Worm (Caenorhabditis elegans) whole organism, late embryonic: ENCODE measurements around the gene T08G2.2.

ENCODE experiments used
- F13H6.1 ChIP-seq: sonication (generic microtip); optimal IDR thresholded peaks from 2 replicates; lab custom pipeline; 2016; ENCODE audit warnings: missing genetic modification characterization, missing compliant biosample characterization
- ceh-2 ChIP-seq: sonication (generic microtip); optimal IDR thresholded peaks from 2 replicates; lab custom pipeline; 2016; ENCODE audit warnings: missing genotype, missing genetic modification characterization, missing compliant biosample characterization
- ceh-34 ChIP-seq: sonication (generic microtip); optimal IDR thresholded peaks from 2 replicates; lab custom pipeline; 2016; ENCODE audit warnings: mild to moderate bottlenecking, missing genetic modification characterization, missing compliant biosample characterization
- ets-4 ChIP-seq: sonication (generic microtip); optimal IDR thresholded peaks from 2 replicates; lab custom pipeline; 2016; ENCODE audit warnings: missing genetic modification characterization, missing compliant biosample characterization
- npax-4 ChIP-seq: sonication (generic microtip); optimal IDR thresholded peaks from 2 replicates; lab custom pipeline; 2016; ENCODE audit warnings: missing genetic modification characterization, missing compliant biosample characterization
- rnt-1 ChIP-seq: sonication (generic microtip); optimal IDR thresholded peaks from 2 replicates; lab custom pipeline; 2016; ENCODE audit warnings: missing genetic modification characterization, missing compliant biosample characterization
- unc-55 ChIP-seq: sonication (generic microtip); optimal IDR thresholded peaks from 2 replicates; lab custom pipeline; 2017; ENCODE audit warnings: missing biosample characterization, missing genetic modification reagents, missing genetic modification characterization

ce11 chrX:17157868-17158267 lies 51.3 kb downstream of the T08G2.2 start, which contains the start of gene npr-21:
- TF ChIP-seq npax-4 (tag; lab: Kevin White, UChicago) (no peak), ceh-34 (tag; lab: Kevin White, UChicago) (no peak), rnt-1 (tag; lab: Kevin White, UChicago) (no peak), ets-4 (tag; lab: Kevin White, UChicago) (no peak), ceh-2 (tag; lab: Kevin White, UChicago) (no peak), F13H6.1 (no peak), unc-55 (GFP tag; lab: Kevin White, UChicago) (no peak)
